Fruit fly (Drosophila melanogaster) whole organism, embryonic: Measurements from ENCODE around the gene Lgr1.
A peak's percentile ranks its signal among the peaks of the same experiment; 100 is the strongest.

Experiments used
- ATbp ChIP-seq: fragments of 200-800 bp; sonication (Bioruptor generic); optimal IDR thresholded peaks from 2 replicates; lab custom pipeline; 2017; ENCODE audit warnings: missing biosample characterization, mild to moderate bottlenecking, missing genetic modification characterization, missing genetic modification reagents
- Atf3 ChIP-seq: fragments of 200-800 bp; sonication (Bioruptor generic); optimal IDR thresholded peaks from 3 replicates; lab custom pipeline; 2016; ENCODE audit warnings: missing biosample characterization, missing genetic modification characterization
- Atf6 ChIP-seq: fragments of 200-800 bp; sonication (Bioruptor generic); IDR thresholded peaks from 2 replicates; pipeline ENCODE4 v1.3.6; 2022; ENCODE audit warnings: missing biosample characterization, missing genetic modification characterization
- B-H2 ChIP-seq: fragments of 200-800 bp; sonication (Bioruptor generic); optimal IDR thresholded peaks from 2 replicates; lab custom pipeline; 2018; ENCODE audit warnings: missing biosample characterization, mild to moderate bottlenecking, missing genetic modification characterization
- CG10959 ChIP-seq: fragments of 200-800 bp; sonication (Bioruptor generic); IDR thresholded peaks from 2 replicates; pipeline ENCODE4 v1.3.6; 2022; ENCODE audit warnings: missing biosample characterization, missing genetic modification characterization
- CG10979 ChIP-seq: fragments of 200-800 bp; sonication (Bioruptor generic); optimal IDR thresholded peaks from 2 replicates; lab custom pipeline; 2018; ENCODE audit warnings: missing biosample characterization, mild to moderate bottlenecking, missing genetic modification characterization, moderate library complexity
- CG11085 ChIP-seq: fragments of 200-800 bp; sonication (Bioruptor generic); IDR thresholded peaks from 2 replicates; pipeline ENCODE4 v1.3.6; 2022; ENCODE audit warnings: missing biosample characterization, missing genetic modification characterization
- CG11247 ChIP-seq: fragments of 200-800 bp; sonication (Bioruptor generic); IDR thresholded peaks from 2 replicates; pipeline ENCODE4 v1.3.6; 2022; ENCODE audit warnings: missing biosample characterization, missing genetic modification characterization
- CG11560 ChIP-seq: fragments of 200-800 bp; sonication (Bioruptor generic); IDR thresholded peaks from 3 replicates; pipeline ENCODE4 v1.3.6; 2022; ENCODE audit warnings: missing biosample characterization, missing genetic modification characterization
- CG13775 ChIP-seq: fragments of 200-800 bp; sonication (Bioruptor generic); optimal IDR thresholded peaks from 3 replicates; lab custom pipeline; 2017; ENCODE audit warnings: missing biosample characterization, mild to moderate bottlenecking, missing genetic modification characterization
- CG14965 ChIP-seq: fragments of 200-800 bp; sonication (Bioruptor generic); optimal IDR thresholded peaks from 2 replicates; lab custom pipeline; 2016; ENCODE audit warnings: missing biosample characterization, missing genetic modification characterization, borderline replicate concordance
- CG17912 ChIP-seq: fragments of 200-800 bp; sonication (Bioruptor generic); optimal IDR thresholded peaks from 2 replicates; lab custom pipeline; 2018; ENCODE audit warnings: missing biosample characterization, mild to moderate bottlenecking, missing genetic modification characterization
- CG1832 ChIP-seq: fragments of 200-800 bp; sonication (Bioruptor generic); optimal IDR thresholded peaks from 2 replicates; lab custom pipeline; 2017; ENCODE audit warnings: missing biosample characterization, mild to moderate bottlenecking, missing genetic modification characterization, inconsistent platforms
- CG2199 ChIP-seq: fragments of 200-800 bp; sonication (Bioruptor generic); IDR thresholded peaks from 3 replicates; pipeline ENCODE4 v1.3.6; 2022; ENCODE audit warnings: missing biosample characterization, missing genetic modification characterization
- CG2875 ChIP-seq: fragments of 200-800 bp; sonication (Bioruptor generic); optimal IDR thresholded peaks from 2 replicates; lab custom pipeline; 2017; ENCODE audit warnings: missing biosample characterization, mild to moderate bottlenecking, missing genetic modification characterization, missing genetic modification reagents
- CG34422 ChIP-seq: fragments of 200-800 bp; sonication (Bioruptor generic); IDR thresholded peaks from 3 replicates; pipeline ENCODE4 v1.3.6; 2022; ENCODE audit warnings: missing biosample characterization, missing genetic modification characterization
- CG4360 ChIP-seq: fragments of 200-800 bp; sonication (Bioruptor generic); IDR thresholded peaks from 2 replicates; pipeline ENCODE4 v1.3.6; 2022; ENCODE audit warnings: missing biosample characterization, missing genetic modification characterization
- CG4730 ChIP-seq: fragments of 200-800 bp; sonication (Bioruptor generic); IDR thresholded peaks from 2 replicates; pipeline ENCODE4 v1.3.6; 2022; ENCODE audit warnings: missing biosample characterization, missing genetic modification characterization
- CG5180 ChIP-seq: fragments of 200-800 bp; sonication (Bioruptor generic); optimal IDR thresholded peaks from 3 replicates; lab custom pipeline; 2017; ENCODE audit warnings: missing biosample characterization, missing genetic modification characterization, mild to moderate bottlenecking, moderate library complexity, missing genetic modification reagents
- CG9932 ChIP-seq: fragments of 200-800 bp; sonication (Bioruptor generic); IDR thresholded peaks from 2 replicates; pipeline ENCODE4 v1.3.6; 2022; ENCODE audit warnings: missing biosample characterization, missing genetic modification characterization
- D19A ChIP-seq: fragments of 200-800 bp; optimal IDR thresholded peaks from 3 replicates; lab custom pipeline; 2019; ENCODE audit warnings: missing biosample characterization, mild to moderate bottlenecking, missing genetic modification characterization, moderate library complexity
- Deaf1 ChIP-seq: fragments of 200-800 bp; optimal IDR thresholded peaks from 3 replicates; lab custom pipeline; 2019; ENCODE audit warnings: missing biosample characterization, mild to moderate bottlenecking, missing genetic modification characterization, moderate library complexity
- Dp ChIP-seq: fragments of 200-800 bp; sonication (Bioruptor generic); optimal IDR thresholded peaks from 2 replicates; lab custom pipeline; 2018; ENCODE audit warnings: missing biosample characterization, mild to moderate bottlenecking, missing genetic modification characterization, moderate library complexity
- ERR ChIP-seq: fragments of 200-800 bp; sonication (Bioruptor generic); optimal IDR thresholded peaks from 2 replicates; lab custom pipeline; 2016; ENCODE audit warnings: missing biosample characterization, missing genetic modification characterization
- Ets65A ChIP-seq: fragments of 200-800 bp; sonication (Bioruptor generic); peaks from one replicate; lab custom pipeline; 2016; ENCODE audit warnings: missing biosample characterization, missing genetic modification characterization
- Fer3 ChIP-seq: fragments of 200-800 bp; sonication (Bioruptor generic); optimal IDR thresholded peaks from 2 replicates; lab custom pipeline; 2018; ENCODE audit warnings: missing biosample characterization, mild to moderate bottlenecking, missing genetic modification characterization, moderate library complexity
- H15 ChIP-seq: fragments of 200-800 bp; sonication (Bioruptor generic); IDR thresholded peaks from 3 replicates; pipeline ENCODE4 v1.3.6; 2022; ENCODE audit warnings: missing biosample characterization, missing genetic modification characterization
- Med ChIP-seq: fragments of 200-800 bp; sonication (Bioruptor generic); peaks from one replicate; lab custom pipeline; 2016; ENCODE audit warnings: missing biosample characterization, missing genetic modification characterization, mild to moderate bottlenecking, inconsistent platforms, moderate library complexity
- Mrtf ChIP-seq: fragments of 200-800 bp; sonication (Bioruptor generic); IDR thresholded peaks from 3 replicates; pipeline ENCODE4 v1.3.6; 2022; ENCODE audit warnings: missing biosample characterization, missing genetic modification characterization
- Pdp1 ChIP-seq, 2 experiments: fragments of 200-800 bp; sonication (Bioruptor generic); optimal IDR thresholded peaks; 3 replicates each; lab custom pipeline; 2016; ENCODE audit warnings: missing biosample characterization in 2 of 2, missing genetic modification characterization in 2 of 2, mild to moderate bottlenecking in 1 of 2, moderate library complexity in 1 of 2
- Tbp ChIP-seq: fragments of >200 bp; optimal IDR thresholded peaks from 2 replicates; lab custom pipeline; 2018; ENCODE audit warnings: missing biosample characterization, missing genetic modification characterization
- Xbp1 ChIP-seq: fragments of 200-800 bp; sonication (Bioruptor generic); optimal IDR thresholded peaks from 3 replicates; lab custom pipeline; 2016; ENCODE audit warnings: missing biosample characterization, mild to moderate bottlenecking, missing genetic modification characterization
- bbx ChIP-seq: fragments of 200-800 bp; sonication (Bioruptor generic); IDR thresholded peaks from 2 replicates; pipeline ENCODE4 v1.3.6; 2022; ENCODE audit warnings: missing biosample characterization, missing genetic modification characterization; ENCODE audit not compliant: partially characterized antibody
- corto ChIP-seq: fragments of 200-800 bp; sonication (Bioruptor generic); optimal IDR thresholded peaks from 2 replicates; lab custom pipeline; 2016; ENCODE audit warnings: missing biosample characterization, mild to moderate bottlenecking, missing genetic modification characterization, moderate library complexity
- da ChIP-seq: fragments of 200-800 bp; sonication (Bioruptor generic); optimal IDR thresholded peaks from 2 replicates; lab custom pipeline; 2016; ENCODE audit warnings: missing biosample characterization, missing genetic modification characterization
- eve ChIP-seq, 2 experiments: fragments of >200 bp; optimal IDR thresholded peaks; 2 replicates each; lab custom pipeline; 2017; ENCODE audit warnings: missing biosample characterization in 2 of 2, missing genetic modification characterization in 2 of 2
- ewg ChIP-seq: fragments of 200-800 bp; sonication (Bioruptor generic); optimal IDR thresholded peaks from 3 replicates; lab custom pipeline; 2017; ENCODE audit warnings: mild to moderate bottlenecking, missing biosample characterization, missing genetic modification reagents, missing genetic modification characterization
- kah ChIP-seq: fragments of 200-800 bp; sonication (Bioruptor generic); optimal IDR thresholded peaks from 2 replicates; lab custom pipeline; 2018; ENCODE audit warnings: missing biosample characterization, mild to moderate bottlenecking, missing genetic modification characterization
- lov ChIP-seq, 2 experiments: fragments of 200-800 bp in 1 of 2; fragments of >200 bp in 1 of 2; sonication (Bioruptor generic) in 1 of 2; IDR thresholded peaks in 1 of 2; optimal IDR thresholded peaks in 1 of 2; 2 replicates in 1 of 2; 3 replicates in 1 of 2; pipeline versions ENCODE4 v1.3.6 to Lab custom; 2017 to 2022; ENCODE audit warnings: missing biosample characterization in 1 of 2, missing genetic modification characterization in 1 of 2
- mam ChIP-seq: fragments of 200-800 bp; sonication (Bioruptor generic); optimal IDR thresholded peaks from 3 replicates; lab custom pipeline; 2016; ENCODE audit warnings: missing biosample characterization, missing genetic modification characterization
- org-1 ChIP-seq: fragments of 200-800 bp; sonication (Bioruptor generic); optimal IDR thresholded peaks from 2 replicates; lab custom pipeline; 2017; ENCODE audit warnings: missing biosample characterization, missing genetic modification characterization
- sd ChIP-seq: fragments of 200-800 bp; sonication (Bioruptor generic); optimal IDR thresholded peaks from 3 replicates; lab custom pipeline; 2018; ENCODE audit warnings: missing biosample characterization, mild to moderate bottlenecking, missing genetic modification characterization, moderate library complexity
- sens ChIP-seq: fragments of 200-800 bp; sonication (Bioruptor generic); peaks from one replicate; lab custom pipeline; 2016; ENCODE audit warnings: missing biosample characterization, missing genetic modification characterization
- sens-2 ChIP-seq: fragments of 200-800 bp; sonication (Bioruptor generic); IDR thresholded peaks from 2 replicates; pipeline ENCODE4 v1.3.6; 2022; ENCODE audit warnings: missing biosample characterization, missing genetic modification characterization
- sob ChIP-seq: fragments of 200-800 bp; sonication (Bioruptor generic); IDR thresholded peaks from 2 replicates; pipeline ENCODE4 v1.3.6; 2022; ENCODE audit warnings: missing biosample characterization, missing genetic modification characterization
- sug ChIP-seq: fragments of 200-800 bp; optimal IDR thresholded peaks from 2 replicates; lab custom pipeline; 2019; ENCODE audit warnings: missing biosample characterization, mild to moderate bottlenecking, missing genetic modification characterization, moderate library complexity
- trem ChIP-seq: fragments of 200-800 bp; optimal IDR thresholded peaks from 3 replicates; lab custom pipeline; 2019; ENCODE audit warnings: missing biosample characterization, mild to moderate bottlenecking, missing genetic modification characterization, moderate library complexity
- zfh1 ChIP-seq: fragments of 200-800 bp; sonication (Bioruptor generic); IDR thresholded peaks from 3 replicates; pipeline ENCODE4 v1.3.6; 2022; ENCODE audit warnings: missing biosample characterization, missing genetic modification characterization

Lgr1 gene

DNA sequence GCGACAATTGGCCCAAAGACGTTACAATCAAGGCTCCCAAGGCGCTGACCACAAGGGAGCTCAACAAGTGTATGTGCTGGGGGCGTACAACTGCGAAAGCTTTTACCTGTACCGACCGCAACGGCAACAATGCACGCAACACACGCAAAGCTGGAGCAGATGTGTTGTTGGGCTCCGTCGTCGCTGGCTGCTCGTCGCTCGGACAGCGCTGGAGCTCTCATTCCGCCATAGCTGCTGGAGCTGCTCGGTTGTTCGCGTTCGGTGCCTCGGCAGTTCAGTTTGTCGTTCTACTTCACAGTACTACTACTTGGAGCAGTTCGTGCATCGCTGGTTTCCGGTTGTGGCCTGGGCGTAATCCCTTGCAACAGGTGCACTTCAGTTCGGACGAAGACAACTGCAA lies at the start of gene Lgr1:
TSS of gene Lgr1 (plus strand) at position 220 of the 400 bp plus-strand sequence.
- 0 out of 2 replicates have a peak, but pooled peaks have one; percentile 27 for TF ChIP-seq CG11247
- 0 out of 2 replicates have a peak, but pooled peaks have one; percentile 15 for TF ChIP-seq CG4360 (GFP tag; lab: Robert Waterston, UW)
- TF ChIP-seq ewg (GFP tag; lab: Kevin White, UChicago): no peak
- no peak for TF ChIP-seq Atf6 (GFP tag; lab: Robert Waterston, UW)
- TF ChIP-seq Ets65A (GFP tag; lab: Kevin White, UChicago): peak; percentile 60
- peak; percentile 9 for TF ChIP-seq CG5180 (GFP tag; lab: Kevin White, UChicago)
- TF ChIP-seq CG9932 (GFP tag; lab: Robert Waterston, UW): peak; percentile 16; the same call in 1 of the 2 replicates
- TF ChIP-seq Deaf1: peak; percentile 52
- TF ChIP-seq Med (GFP tag; lab: Kevin White, UChicago): peak; percentile 52
- 0 out of 2 replicates have a peak, but pooled peaks have one; percentile 7 for TF ChIP-seq sob (GFP tag; lab: Robert Waterston, UW)

- TF ChIP-seq zfh1 (no peak), B-H2 (GFP tag; lab: Kevin White, UChicago) (no peak), CG1832 (no peak), Pdp1 (GFP tag; optimal IDR thresholded peaks at IDR 0.05; lab: Kevin White, UChicago) (peak in 1 of 2 experiments; percentile 7), mam (GFP tag; lab: Kevin White, UChicago) (no peak), Tbp (no peak), sens-2 (GFP tag; lab: Robert Waterston, UW) (no peak), CG10959 (GFP tag; lab: Robert Waterston, UW) (no peak), Fer3 (no peak), CG11560 (tag; lab: Robert Waterston, UW) (no peak), da (GFP tag; lab: Kevin White, UChicago) (no peak), trem (tag; lab: Kevin White, UChicago) (no peak), corto (GFP tag; lab: Kevin White, UChicago) (peak; percentile 29), sug (tag; lab: Kevin White, UChicago) (peak; percentile 33), sens (GFP tag; lab: Kevin White, UChicago) (no peak), Xbp1 (GFP tag; lab: Kevin White, UChicago) (peak; percentile 11), ATbp (GFP tag; lab: Kevin White, UChicago) (no peak), CG11085 (GFP tag; lab: Robert Waterston, UW) (no peak), CG4360 (GFP tag; lab: Robert Waterston, UW) (no peak), CG13775 (GFP tag; lab: Kevin White, UChicago) (no peak), CG2875 (no peak), eve (GFP tag; optimal IDR thresholded peaks at IDR 0.05; lab: Kevin White, UChicago) (no peak), lov (optimal IDR thresholded peaks at IDR 0.05; lab: Kevin White, UChicago) (no peak), lov (GFP tag; IDR thresholded peaks at IDR 0.05; lab: Robert Waterston, UW) (no peak), CG14965 (GFP tag; lab: Kevin White, UChicago) (no peak), Mrtf (no peak), CG4730 (GFP tag; lab: Robert Waterston, UW) (no peak), Dp (GFP tag; lab: Kevin White, UChicago) (no peak), CG34422 (no peak), Atf3 (GFP tag; lab: Kevin White, UChicago) (no peak), CG2199 (GFP tag; lab: Robert Waterston, UW) (peak; percentile 68), sd (no peak), kah (GFP tag; lab: Kevin White, UChicago) (no peak), org-1 (GFP tag; lab: Kevin White, UChicago) (no peak), H15 (GFP tag; lab: Robert Waterston, UW) (no peak), CG10979 (tag; lab: Kevin White, UChicago) (no peak), D19A (tag; lab: Kevin White, UChicago) (no peak), bbx (GFP tag; lab: Robert Waterston, UW) (no peak), ERR (GFP tag; lab: Kevin White, UChicago) (no peak), CG17912 (GFP tag; lab: Kevin White, UChicago) (no peak)
Measured at dm6 chr3R:17678138-17678873, 47.3 kb upstream of the Lgr1 start.
